Fruit fly (Drosophila melanogaster): ENCODE results near the gene Aos1.

Aos1 gene

dm6 chr3R:12451888-12452514 is 18.4 kb upstream of the Aos1 start, which contains the start of gene CG5509:
CG5509 (plus strand) TSS chr3R:12452464.
- TF ChIP-seq OdsH (GFP tag; optimal IDR thresholded peaks at IDR 0.05) (no peak), Dfd (GFP tag; optimal IDR thresholded peaks at IDR 0.05) (no peak), CrebA (GFP tag; optimal IDR thresholded peaks at IDR 0.05; ENCODE audit: borderline replicate concordance) (no peak), Jra (GFP tag; optimal IDR thresholded peaks at IDR 0.05) (no peak), Abd-B (GFP tag; optimal IDR thresholded peaks at IDR 0.05) (no peak), tai (GFP tag; optimal IDR thresholded peaks at IDR 0.05) (no peak), Myc (optimal IDR thresholded peaks at IDR 0.05) (no peak), rgr (GFP tag; optimal IDR thresholded peaks at IDR 0.05) (no peak), foxo (GFP tag; optimal IDR thresholded peaks at IDR 0.05) (no peak), GATAd (GFP tag; optimal IDR thresholded peaks at IDR 0.05) (no peak), woc (GFP tag; optimal IDR thresholded peaks at IDR 0.05) (no peak), fru (GFP tag; optimal IDR thresholded peaks at IDR 0.05) (no peak), Hr83 (GFP tag; optimal IDR thresholded peaks at IDR 0.05; ENCODE audit: poor library complexity, severe bottlenecking) (no peak), Sp1 (GFP tag; optimal IDR thresholded peaks at IDR 0.05) (no peak), Hr78 (GFP tag; optimal IDR thresholded peaks at IDR 0.05) (no peak)

DNA sequence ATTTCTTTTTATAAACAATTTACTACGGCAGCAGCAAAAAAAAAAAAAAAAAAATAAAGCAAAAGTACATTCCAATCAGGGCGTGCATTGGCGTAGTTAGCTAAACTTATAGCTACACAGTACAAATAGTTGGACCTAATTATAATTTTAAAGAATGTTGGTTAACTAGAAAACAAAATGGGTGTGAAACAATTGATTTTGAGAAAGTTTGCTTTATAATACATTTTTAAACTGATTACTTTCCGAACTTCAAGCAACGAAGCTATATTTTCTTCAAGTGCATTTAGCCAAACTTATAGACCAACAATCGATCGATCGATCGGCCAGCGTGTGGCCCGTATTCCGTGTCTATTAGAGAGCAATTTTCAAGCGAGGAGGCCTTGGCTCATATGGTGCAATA is 17.8 kb upstream of the Aos1 start:
- TF ChIP-seq psq (GFP tag; optimal IDR thresholded peaks at IDR 0.05) (no peak), brk (GFP tag; optimal IDR thresholded peaks at IDR 0.05) (no peak), Dfd (GFP tag; optimal IDR thresholded peaks at IDR 0.05) (no peak), Abd-B (GFP tag; optimal IDR thresholded peaks at IDR 0.05) (no peak), dmrt93B (GFP tag; optimal IDR thresholded peaks at IDR 0.05) (no peak), tai (GFP tag; optimal IDR thresholded peaks at IDR 0.05) (no peak), CG32264 (GFP tag; optimal IDR thresholded peaks at IDR 0.05) (no peak), Hr78 (GFP tag; optimal IDR thresholded peaks at IDR 0.05) (no peak), GATAd (GFP tag; optimal IDR thresholded peaks at IDR 0.05) (no peak), woc (GFP tag; optimal IDR thresholded peaks at IDR 0.05) (no peak), Hnf4 (GFP tag; optimal IDR thresholded peaks at IDR 0.05) (no peak), sv (GFP tag; optimal IDR thresholded peaks at IDR 0.05) (no peak), Myc (optimal IDR thresholded peaks at IDR 0.05) (no peak), HLH106 (tag; optimal IDR thresholded peaks at IDR 0.05) (no peak), pan (optimal IDR thresholded peaks at IDR 0.05) (no peak), Dif (GFP tag; optimal IDR thresholded peaks at IDR 0.05; ENCODE audit: partially characterized antibody) (no peak), fru (GFP tag; optimal IDR thresholded peaks at IDR 0.05) (no peak), Sp1 (GFP tag; optimal IDR thresholded peaks at IDR 0.05) (no peak), Rel (GFP tag; optimal IDR thresholded peaks at IDR 0.05) (no peak), Rel (tag; optimal IDR thresholded peaks at IDR 0.05) (no peak), foxo (GFP tag; optimal IDR thresholded peaks at IDR 0.05) (no peak)

DNA sequence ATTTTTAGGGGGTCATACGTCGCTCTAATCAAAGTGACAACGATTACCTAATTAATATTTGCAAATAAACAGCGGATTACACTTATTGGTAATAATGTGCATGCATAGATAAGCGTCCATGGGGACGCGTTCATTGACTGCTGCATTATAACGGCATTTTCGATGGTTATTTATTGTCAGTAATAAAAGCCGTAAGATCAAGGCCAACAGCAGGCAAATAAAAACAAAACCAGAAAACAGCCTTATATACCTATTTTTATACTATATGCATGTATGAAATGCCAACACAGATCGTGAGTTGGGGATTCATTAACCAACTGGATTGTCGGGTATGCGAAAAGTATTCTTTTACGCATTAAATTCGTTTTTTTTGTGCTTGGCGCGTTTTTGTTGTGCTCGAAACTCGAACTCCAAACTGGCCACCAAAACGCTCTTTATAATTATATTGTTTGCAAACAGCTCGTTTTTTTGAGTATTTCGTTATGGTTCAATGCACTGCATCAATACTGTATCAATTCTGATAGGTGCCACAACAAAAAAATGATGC is 17.2 kb upstream of the Aos1 start:
- no peak for TF ChIP-seq Vsx2 (GFP tag; optimal IDR thresholded peaks at IDR 0.05; ENCODE audit: partially characterized antibody)
- no peak for TF ChIP-seq Rel (GFP tag; optimal IDR thresholded peaks at IDR 0.05)
- peak; percentile 46 for TF ChIP-seq Rel (tag; optimal IDR thresholded peaks at IDR 0.05)
- no peak for TF ChIP-seq Abd-B (GFP tag; optimal IDR thresholded peaks at IDR 0.05)

DNA sequence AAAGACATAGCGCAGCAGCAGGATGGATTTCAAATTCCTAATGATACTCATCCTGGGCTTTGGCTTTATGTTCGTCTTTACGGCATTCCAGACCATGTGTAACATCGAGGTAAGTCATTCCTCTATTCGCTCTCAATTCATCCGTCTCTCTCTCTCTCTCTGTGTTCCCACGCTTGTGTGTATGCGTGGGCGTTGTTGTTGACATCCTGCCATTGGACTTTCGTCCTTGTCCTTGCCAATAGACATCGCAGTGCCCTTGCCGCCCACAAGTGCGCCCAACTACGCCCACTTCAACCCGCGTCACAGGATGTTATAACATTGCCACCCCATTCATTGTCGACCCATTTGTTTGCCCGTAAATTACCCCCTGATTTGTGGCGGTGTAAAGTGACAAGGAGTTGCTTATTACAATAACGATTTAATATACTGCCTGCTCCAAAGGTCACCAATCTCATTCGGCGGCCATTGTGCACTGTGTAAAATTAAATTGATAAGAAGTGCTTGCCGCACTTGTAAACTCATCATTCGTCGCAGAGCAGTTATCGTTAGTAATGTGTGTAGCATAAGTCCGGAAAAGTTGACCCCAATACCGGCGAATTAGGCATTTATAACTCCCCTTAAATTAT is 16.1 kb upstream of the Aos1 start:
- TF ChIP-seq brk (GFP tag; optimal IDR thresholded peaks at IDR 0.05) = no peak
- TF ChIP-seq Abd-B (GFP tag; optimal IDR thresholded peaks at IDR 0.05) = no peak
- no peak for TF ChIP-seq Hr83 (GFP tag; optimal IDR thresholded peaks at IDR 0.05; ENCODE audit: poor library complexity, severe bottlenecking)

DNA sequence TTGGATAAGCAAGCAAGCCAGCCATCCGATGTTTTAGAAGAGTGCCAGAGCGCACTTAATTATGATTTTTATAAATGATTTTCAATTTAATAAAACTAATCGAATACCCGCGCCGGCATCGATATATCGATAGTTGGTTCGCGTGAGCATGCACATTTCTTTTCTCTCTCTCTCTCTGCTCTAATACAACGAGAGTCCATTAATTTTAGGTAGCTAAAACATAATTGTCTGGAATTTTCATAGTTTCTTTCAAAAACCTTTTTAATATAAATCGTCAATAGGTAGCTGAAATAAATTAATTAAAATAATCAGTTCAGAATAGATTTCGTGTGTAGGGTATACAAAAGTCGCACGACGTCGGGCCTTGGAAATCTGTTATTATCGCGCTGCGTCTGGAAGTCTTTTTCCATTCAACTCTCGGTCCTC is 15.3 kb upstream of the Aos1 start, which contains the start of gene CG18549:
CG18549 (plus strand) TSS at position 408 of the 426 bp plus-strand sequence.
- peak; percentile 97 for TF ChIP-seq Hr83 (GFP tag; optimal IDR thresholded peaks at IDR 0.05; ENCODE audit: poor library complexity, severe bottlenecking)
- no peak for TF ChIP-seq N (GFP tag; optimal IDR thresholded peaks at IDR 0.05)
- no peak for TF ChIP-seq Dif (GFP tag; optimal IDR thresholded peaks at IDR 0.05; ENCODE audit: partially characterized antibody)
- peak; percentile 99 for TF ChIP-seq Rel (GFP tag; optimal IDR thresholded peaks at IDR 0.05)
- peak; percentile 98 for TF ChIP-seq Rel (tag; optimal IDR thresholded peaks at IDR 0.05)
- TF ChIP-seq Dfd (GFP tag; optimal IDR thresholded peaks at IDR 0.05) = peak; percentile 96
- TF ChIP-seq woc (GFP tag; optimal IDR thresholded peaks at IDR 0.05) = peak; percentile 100
- no peak for TF ChIP-seq Abd-B (GFP tag; optimal IDR thresholded peaks at IDR 0.05)
- peak; percentile 100 for TF ChIP-seq OdsH (GFP tag; optimal IDR thresholded peaks at IDR 0.05)
- peak; percentile 100 for TF ChIP-seq sage (GFP tag; optimal IDR thresholded peaks at IDR 0.05)
- TF ChIP-seq jim (GFP tag; optimal IDR thresholded peaks at IDR 0.05) = peak; percentile 24
- TF ChIP-seq Jra (GFP tag; optimal IDR thresholded peaks at IDR 0.05) = peak; percentile 99
- TF ChIP-seq Vsx2 (GFP tag; optimal IDR thresholded peaks at IDR 0.05; ENCODE audit: partially characterized antibody) = no peak
- no peak for TF ChIP-seq dl (GFP tag; optimal IDR thresholded peaks at IDR 0.05; ENCODE audit: insufficient read depth in 1 of 2, partially characterized antibody in 2 of 2)
- peak; percentile 100 for TF ChIP-seq CG32264 (GFP tag; optimal IDR thresholded peaks at IDR 0.05)
- TF ChIP-seq brk (GFP tag; optimal IDR thresholded peaks at IDR 0.05) = peak; percentile 99
- no peak for TF ChIP-seq GATAd (GFP tag; optimal IDR thresholded peaks at IDR 0.05)
- TF ChIP-seq br (GFP tag; optimal IDR thresholded peaks at IDR 0.05) = peak; percentile 100
- peak; percentile 99 for TF ChIP-seq psq (GFP tag; optimal IDR thresholded peaks at IDR 0.05)
- TF ChIP-seq CrebA (GFP tag; optimal IDR thresholded peaks at IDR 0.05; ENCODE audit: borderline replicate concordance) = no peak
- peak; percentile 100 for TF ChIP-seq fru (GFP tag; optimal IDR thresholded peaks at IDR 0.05)
- TF ChIP-seq CG9705 (GFP tag; optimal IDR thresholded peaks at IDR 0.05) = peak; percentile 100
- TF ChIP-seq Hnf4 (GFP tag; optimal IDR thresholded peaks at IDR 0.05) = peak; percentile 100
- TF ChIP-seq usp (GFP tag; optimal IDR thresholded peaks at IDR 0.05) = no peak
- TF ChIP-seq Mio (GFP tag; optimal IDR thresholded peaks at IDR 0.05) = peak; percentile 95
- TF ChIP-seq Sp1 (GFP tag; optimal IDR thresholded peaks at IDR 0.05) = peak; percentile 100
- peak; percentile 98 for TF ChIP-seq tai (GFP tag; optimal IDR thresholded peaks at IDR 0.05)
- TF ChIP-seq rgr (GFP tag; optimal IDR thresholded peaks at IDR 0.05) = peak; percentile 100
